Fruit fly (Drosophila melanogaster): ENCODE results near the gene otu.

otu gene

dm6 chrX:8531775-8532174 is 42.4 kb upstream of the otu start (continued):
- TF ChIP-seq br (optimal IDR thresholded peaks at IDR 0.05) (no peak), CG8290 (GFP tag; optimal IDR thresholded peaks at IDR 0.05) (no peak), CG8290 (tag; optimal IDR thresholded peaks at IDR 0.05) (no peak), ci (GFP tag; IDR thresholded peaks at IDR 0.05) (0 out of 3 replicates have a peak, but pooled peaks have one; percentile 8), CG8924 (tag; optimal IDR thresholded peaks at IDR 0.05) (no peak), E2f1 (GFP tag; IDR thresholded peaks at IDR 0.05) (no peak), bab2 (GFP tag; optimal IDR thresholded peaks at IDR 0.05) (no peak), sens (GFP tag) (peak; percentile 70), CG12769 (tag; optimal IDR thresholded peaks at IDR 0.05) (no peak), CG30020 (tag; optimal IDR thresholded peaks at IDR 0.05) (no peak), CG7839 (tag; optimal IDR thresholded peaks at IDR 0.05) (peak; percentile 1), CG7786 (GFP tag; optimal IDR thresholded peaks at IDR 0.05) (no peak)

- TF ChIP-seq D19B (GFP tag; optimal IDR thresholded peaks at IDR 0.05) (peak; percentile 13), ind (GFP tag; optimal IDR thresholded peaks at IDR 0.05) (no peak), Pdp1 (GFP tag; optimal IDR thresholded peaks at IDR 0.05) (peak in 1 of 2 experiments; percentile 90)
These were observed 40.3 kb upstream of the otu start, which contains the start of gene PIP82 for dm6 chrX:8529598-8529997. Gene PIP82, minus strand, starts transcription at chrX:8529698.

- peak; percentile 67 for TF ChIP-seq sens (GFP tag)
- TF ChIP-seq pros (GFP tag; optimal IDR thresholded peaks at IDR 0.05), result peak; percentile 61
- TF ChIP-seq kni (GFP tag; optimal IDR thresholded peaks at IDR 0.05), result peak; percentile 31
- no peak for TF ChIP-seq ERR (GFP tag; optimal IDR thresholded peaks at IDR 0.05)
- TF ChIP-seq trh (GFP tag; optimal IDR thresholded peaks at IDR 0.05), result no peak
- TF ChIP-seq Hey (tag; optimal IDR thresholded peaks at IDR 0.05), result peak; percentile 60
- TF ChIP-seq nerfin-1 (tag; optimal IDR thresholded peaks at IDR 0.05), result peak; percentile 88
- TF ChIP-seq so (GFP tag; IDR thresholded peaks at IDR 0.05), result no peak
- no peak for TF ChIP-seq hbn (GFP tag; IDR thresholded peaks at IDR 0.05; ENCODE audit: partially characterized antibody)
- peak; percentile 19 for TF ChIP-seq sqz (GFP tag; optimal IDR thresholded peaks at IDR 0.05)
- no peak for TF ChIP-seq CG9817 (tag; optimal IDR thresholded peaks at IDR 0.05)
- TF ChIP-seq en (GFP tag; optimal IDR thresholded peaks at IDR 0.05), result no peak
- TF ChIP-seq onecut (GFP tag; IDR thresholded peaks at IDR 0.05), result no peak
- TF ChIP-seq seq (GFP tag; IDR thresholded peaks at IDR 0.05), result no peak
- TF ChIP-seq Poxn (GFP tag; IDR thresholded peaks at IDR 0.05), result no peak
- no peak for TF ChIP-seq CG14860 (GFP tag; IDR thresholded peaks at IDR 0.05; ENCODE audit: partially characterized antibody)
- TF ChIP-seq CG32767 (GFP tag; IDR thresholded peaks at IDR 0.05), result no peak
- TF ChIP-seq CG6791 (GFP tag; IDR thresholded peaks at IDR 0.05; ENCODE audit: partially characterized antibody), result 0 out of 3 replicates have a peak, but pooled peaks have one; percentile 15
- peak; percentile 95 for TF ChIP-seq CG8281 (tag; optimal IDR thresholded peaks at IDR 0.05)
These were observed 34.3 kb upstream of the otu start for dm6 chrX:8523572-8524155.

dm6 chrX:8522504-8522903 is 33.2 kb upstream of the otu start:
- TF ChIP-seq zf30C (GFP tag; optimal IDR thresholded peaks at IDR 0.05), result no peak
- TF ChIP-seq sqz (GFP tag; optimal IDR thresholded peaks at IDR 0.05), result peak; percentile 79
- TF ChIP-seq z (GFP tag; IDR thresholded peaks at IDR 0.05), result peak; percentile 58; the same call in 1 of the 3 replicates

dm6 chrX:8521492-8521891 is 32.2 kb upstream of the otu start:
- TF ChIP-seq gem (tag; optimal IDR thresholded peaks at IDR 0.05) (peak; percentile 5), Drgx (GFP tag; IDR thresholded peaks at IDR 0.05) (peak; percentile 55), row (GFP tag; IDR thresholded peaks at IDR 0.05) (0 out of 3 replicates have a peak, but pooled peaks have one; percentile 17), ac (GFP tag; optimal IDR thresholded peaks at IDR 0.05) (no peak), Elba2 (GFP tag; optimal IDR thresholded peaks at IDR 0.05) (no peak), CG15011 (GFP tag; optimal IDR thresholded peaks at IDR 0.05) (no peak), disco-r (GFP tag; optimal IDR thresholded peaks at IDR 0.05) (no peak)
